Fruit fly (Drosophila melanogaster): Measurements from ENCODE around the gene rtet.

The rtet gene

dm6 chr3R:21097631-21098117 is 10.6 kb upstream of the rtet start, which contains the start of gene RhoGAP93B (continued):
- TF ChIP-seq twi (tag; optimal IDR thresholded peaks at IDR 0.05), result peak; percentile 54
- TF ChIP-seq knrl (GFP tag; IDR thresholded peaks at IDR 0.05; ENCODE audit: partially characterized antibody), result peak; percentile 100
- peak; percentile 59 for TF ChIP-seq CG15479 (GFP tag; optimal IDR thresholded peaks at IDR 0.05)
- peak; percentile 74 for TF ChIP-seq NfI (GFP tag; optimal IDR thresholded peaks at IDR 0.05)
- peak; percentile 90 for TF ChIP-seq H15 (GFP tag; IDR thresholded peaks at IDR 0.05)
- TF ChIP-seq h (optimal IDR thresholded peaks at IDR 0.05), result no peak
- TF ChIP-seq Mes4 (GFP tag; optimal IDR thresholded peaks at IDR 0.05), result peak; percentile 81
- TF ChIP-seq Rfx (GFP tag; IDR thresholded peaks at IDR 0.05), result peak; percentile 91
- peak; percentile 33 for TF ChIP-seq pfk (GFP tag; optimal IDR thresholded peaks at IDR 0.05)
- peak; percentile 68; the same call in 1 of the 2 replicates for TF ChIP-seq toy (GFP tag; IDR thresholded peaks at IDR 0.05)
- TF ChIP-seq NFAT (GFP tag; IDR thresholded peaks at IDR 0.05), result peak; percentile 94
- TF ChIP-seq CG2199 (GFP tag; IDR thresholded peaks at IDR 0.05), result peak; percentile 88; the same call in 2 of the 3 replicates
- peak; percentile 83 for TF ChIP-seq ind (GFP tag; optimal IDR thresholded peaks at IDR 0.05)
- peak; percentile 99 for TF ChIP-seq ato (GFP tag; IDR thresholded peaks at IDR 0.05; ENCODE audit: partially characterized antibody)
- peak; percentile 33 for TF ChIP-seq grn (GFP tag; optimal IDR thresholded peaks at IDR 0.05)
- TF ChIP-seq mirr (GFP tag; optimal IDR thresholded peaks at IDR 0.05), result peak; percentile 62
- TF ChIP-seq D (optimal IDR thresholded peaks at IDR 0.05), result peak; percentile 5
- peak; percentile 55 for TF ChIP-seq D (GFP tag; optimal IDR thresholded peaks at IDR 0.05)
- peak; percentile 90 for TF ChIP-seq esg (GFP tag; conservative IDR thresholded peaks at IDR 0.05)
- peak; percentile 90 for TF ChIP-seq CG15696 (tag; optimal IDR thresholded peaks at IDR 0.05)
- TF ChIP-seq Nf-YA (GFP tag; IDR thresholded peaks at IDR 0.05), result peak; percentile 86
- peak; percentile 88 for TF ChIP-seq rib (GFP tag; IDR thresholded peaks at IDR 0.05)
- TF ChIP-seq Hr51 (GFP tag; optimal IDR thresholded peaks at IDR 0.05), result peak; percentile 75 to 89
- TF ChIP-seq zen2 (GFP tag; IDR thresholded peaks at IDR 0.05; ENCODE audit: partially characterized antibody), result peak; percentile 100
- no peak for TF ChIP-seq CG15073 (GFP tag; optimal IDR thresholded peaks at IDR 0.05)
- TF ChIP-seq run (tag; optimal IDR thresholded peaks at IDR 0.05), result peak; percentile 40
- peak; percentile 85 for TF ChIP-seq CG10267 (tag; optimal IDR thresholded peaks at IDR 0.05)
- TF ChIP-seq CG13624 (GFP tag; optimal IDR thresholded peaks at IDR 0.05), result peak; percentile 93
- TF ChIP-seq CG11085 (GFP tag; IDR thresholded peaks at IDR 0.05), result peak; percentile 90
- TF ChIP-seq CG2116 (GFP tag; optimal IDR thresholded peaks at IDR 0.05), result peak; percentile 90
- TF ChIP-seq trem (tag; optimal IDR thresholded peaks at IDR 0.05), result peak; percentile 89
- TF ChIP-seq Side (GFP tag; optimal IDR thresholded peaks at IDR 0.05), result peak; percentile 78
- TF ChIP-seq phol (tag; optimal IDR thresholded peaks at IDR 0.05), result peak; percentile 87
- TF ChIP-seq ap (GFP tag; IDR thresholded peaks at IDR 0.05), result peak; percentile 76
- TF ChIP-seq CG17829 (tag; optimal IDR thresholded peaks at IDR 0.05), result peak; percentile 88
- TF ChIP-seq CG9727 (GFP tag; optimal IDR thresholded peaks at IDR 0.05), result peak; percentile 90
- peak; percentile 100 for TF ChIP-seq HLH4C (GFP tag; IDR thresholded peaks at IDR 0.05; ENCODE audit: partially characterized antibody)
- TF ChIP-seq Gug (GFP tag; IDR thresholded peaks at IDR 0.05), result peak; percentile 96
- TF ChIP-seq CG11456 (GFP tag; IDR thresholded peaks at IDR 0.05), result peak; percentile 94
- peak; percentile 100 for TF ChIP-seq CG34224 (GFP tag; IDR thresholded peaks at IDR 0.05; ENCODE audit: partially characterized antibody)
- TF ChIP-seq abd-A (tag; optimal IDR thresholded peaks at IDR 0.05), result no peak
- peak; percentile 32 for TF ChIP-seq CG6654 (GFP tag; optimal IDR thresholded peaks at IDR 0.05)
- peak; percentile 82 for TF ChIP-seq CG10654 (GFP tag; optimal IDR thresholded peaks at IDR 0.05)
- peak; percentile 93 for TF ChIP-seq nmo (GFP tag; optimal IDR thresholded peaks at IDR 0.05)
- no peak for TF ChIP-seq dmrt99B (tag; optimal IDR thresholded peaks at IDR 0.05)
- peak; percentile 77 for TF ChIP-seq CG31441 (GFP tag; IDR thresholded peaks at IDR 0.05)
- TF ChIP-seq sob (GFP tag; IDR thresholded peaks at IDR 0.05), result peak; percentile 95
- TF ChIP-seq CG12659 (GFP tag; optimal IDR thresholded peaks at IDR 0.05), result peak; percentile 92
- peak; percentile 47 for TF ChIP-seq CG31365 (tag; optimal IDR thresholded peaks at IDR 0.05)
- TF ChIP-seq CG42726 (GFP tag; IDR thresholded peaks at IDR 0.05; ENCODE audit: partially characterized antibody), result peak; percentile 100
